Worm (Caenorhabditis elegans) whole organism, young adult: ENCODE data around the gene cyn-16.
A peak's percentile ranks its signal among the peaks of the same experiment; 100 is the strongest.

Source experiments
- B0261.1 ChIP-seq: sonication (generic microtip); optimal IDR thresholded peaks from 2 replicates; lab custom pipeline; 2016; ENCODE audit warnings: mild to moderate bottlenecking, missing genetic modification characterization, moderate library complexity, missing compliant biosample characterization
- C06A6.2 ChIP-seq: fragments of 200-800 bp; sonication (Bioruptor generic); conservative IDR thresholded peaks from 2 replicates; pipeline ENCODE4 v1.3.6; 2022; ENCODE audit warnings: missing genetic modification characterization, missing compliant biosample characterization
- D2030.7 ChIP-seq: fragments of 200-800 bp; sonication (Bioruptor generic); IDR thresholded peaks from 2 replicates; pipeline ENCODE4 v1.3.6; 2022; ENCODE audit warnings: missing genetic modification reagents, missing genetic modification characterization, missing compliant biosample characterization
- F10E7.11 ChIP-seq: sonication (generic microtip); optimal IDR thresholded peaks from 2 replicates; lab custom pipeline; 2017; ENCODE audit warnings: mild to moderate bottlenecking, missing genetic modification characterization, moderate library complexity, missing compliant biosample characterization
- F33H1.4 ChIP-seq: fragments of 200-800 bp; sonication (Bioruptor generic); IDR thresholded peaks from 2 replicates; pipeline ENCODE4 v1.3.6; 2022; ENCODE audit warnings: missing genetic modification reagents, missing genetic modification characterization, missing compliant biosample characterization
- K12H6.12 ChIP-seq: fragments of 200-800 bp; sonication (Bioruptor generic); optimal IDR thresholded peaks from 2 replicates; lab custom pipeline; 2018; ENCODE audit warnings: mild to moderate bottlenecking, missing genetic modification characterization, missing compliant biosample characterization
- ZK185.1 ChIP-seq: sonication (generic microtip); optimal IDR thresholded peaks from 2 replicates; lab custom pipeline; 2016; ENCODE audit warnings: mild to moderate bottlenecking, missing genetic modification characterization, missing compliant biosample characterization; ENCODE audit not compliant: poor library complexity, severe bottlenecking
- ama-1 ChIP-seq, 3 experiments: fragments of 150-350 bp in 1 of 3; sonication (generic microtip) in 2 of 3; optimal IDR thresholded peaks; 2 replicates each; lab custom pipeline; 2014 to 2018; ENCODE audit warnings: missing biosample characterization in 2 of 3, missing genetic modification characterization in 2 of 3, missing genetic modification reagents in 2 of 3
- aptf-2 ChIP-seq: fragments of 200-800 bp; sonication (Bioruptor generic); conservative IDR thresholded peaks from 2 replicates; pipeline ENCODE4 v1.3.6; 2022; ENCODE audit warnings: missing genetic modification reagents, missing genetic modification characterization, missing compliant biosample characterization
- atf-7 ChIP-seq: sonication (generic microtip); optimal IDR thresholded peaks from 2 replicates; lab custom pipeline; 2017; ENCODE audit warnings: mild to moderate bottlenecking, missing genetic modification characterization, missing compliant biosample characterization
- ccch-3 ChIP-seq: fragments of 200-800 bp; sonication (Bioruptor generic); optimal IDR thresholded peaks from 2 replicates; lab custom pipeline; 2018; ENCODE audit warnings: mild to moderate bottlenecking, missing genetic modification characterization, missing compliant biosample characterization
- cebp-2 ChIP-seq: fragments of 200-800 bp; sonication (Bioruptor generic); IDR thresholded peaks from 2 replicates; pipeline ENCODE4 v1.3.6; 2022; ENCODE audit warnings: missing genetic modification characterization, missing compliant biosample characterization
- ceh-100 ChIP-seq: fragments of 200-800 bp; sonication (Bioruptor generic); IDR thresholded peaks from 2 replicates; pipeline ENCODE4 v1.3.6; 2022; ENCODE audit warnings: missing genetic modification reagents, missing genetic modification characterization, missing compliant biosample characterization
- ceh-27 ChIP-seq: fragments of 200-800 bp; sonication (Bioruptor generic); optimal IDR thresholded peaks from 2 replicates; lab custom pipeline; 2018; ENCODE audit warnings: mild to moderate bottlenecking, missing genetic modification characterization, moderate library complexity, missing compliant biosample characterization
- die-1 ChIP-seq: sonication (generic microtip); optimal IDR thresholded peaks from 2 replicates; lab custom pipeline; 2016; ENCODE audit warnings: missing genotype, mild to moderate bottlenecking, missing genetic modification characterization, missing compliant biosample characterization
- dox-1 ChIP-seq: fragments of 200-800 bp; sonication (Bioruptor generic); IDR thresholded peaks from 2 replicates; pipeline ENCODE4 v1.3.6; 2022; ENCODE audit warnings: missing genetic modification reagents, missing genetic modification characterization, missing compliant biosample characterization
- egl-18 ChIP-seq: fragments of 200-800 bp; sonication (Bioruptor generic); IDR thresholded peaks from 2 replicates; pipeline ENCODE4 v1.3.6; 2022; ENCODE audit warnings: missing genetic modification reagents, missing genetic modification characterization, missing compliant biosample characterization
- ets-4 ChIP-seq: fragments of 200-800 bp; sonication (Bioruptor generic); optimal IDR thresholded peaks from 2 replicates; lab custom pipeline; 2018; ENCODE audit warnings: mild to moderate bottlenecking, missing genetic modification characterization, missing compliant biosample characterization
- gei-17 ChIP-seq: fragments of 200-800 bp; sonication (Bioruptor generic); optimal IDR thresholded peaks from 2 replicates; lab custom pipeline; 2018; ENCODE audit warnings: mild to moderate bottlenecking, missing genetic modification characterization, missing compliant biosample characterization
- him-1 ChIP-seq: sonication (generic microtip); optimal IDR thresholded peaks from 2 replicates; lab custom pipeline; 2016; ENCODE audit warnings: missing genotype, missing genetic modification reagents, missing genetic modification characterization, missing compliant biosample characterization
- hlh-12 ChIP-seq: sonication (generic microtip); optimal IDR thresholded peaks from 2 replicates; lab custom pipeline; 2016; ENCODE audit warnings: missing genetic modification characterization, missing compliant biosample characterization
- hlh-26 ChIP-seq: fragments of 200-800 bp; sonication (Bioruptor generic); conservative IDR thresholded peaks from 2 replicates; pipeline ENCODE4 v1.3.6; 2022; ENCODE audit warnings: missing genetic modification reagents, missing genetic modification characterization, missing compliant biosample characterization
- hmg-20 ChIP-seq: fragments of 200-800 bp; sonication (Bioruptor generic); IDR thresholded peaks from 2 replicates; pipeline ENCODE4 v1.3.6; 2022; ENCODE audit warnings: missing genetic modification reagents, missing genetic modification characterization, missing compliant biosample characterization
- lag-1 ChIP-seq: fragments of 200-800 bp; sonication (Bioruptor generic); IDR thresholded peaks from 2 replicates; pipeline ENCODE4 v1.3.6; 2022; ENCODE audit warnings: missing genetic modification reagents, missing genetic modification characterization, missing compliant biosample characterization
- let-526 ChIP-seq: fragments of 200-800 bp; sonication (Bioruptor generic); IDR thresholded peaks from 2 replicates; pipeline ENCODE4 v1.3.6; 2022; ENCODE audit warnings: missing genetic modification reagents, missing genetic modification characterization, missing compliant biosample characterization
- lin-40 ChIP-seq: sonication (generic microtip); optimal IDR thresholded peaks from 2 replicates; lab custom pipeline; 2016; ENCODE audit warnings: missing genetic modification characterization, mild to moderate bottlenecking, missing compliant biosample characterization, missing genotype, missing genetic modification reagents
- lir-1 ChIP-seq: fragments of 200-800 bp; sonication (Bioruptor generic); conservative IDR thresholded peaks from 2 replicates; pipeline ENCODE4 v1.3.6; 2022; ENCODE audit warnings: missing genetic modification reagents, missing genetic modification characterization, missing compliant biosample characterization
- madf-10 ChIP-seq: sonication (generic microtip); optimal IDR thresholded peaks from 2 replicates; lab custom pipeline; 2016; ENCODE audit warnings: mild to moderate bottlenecking, missing genetic modification characterization, missing compliant biosample characterization
- madf-3 ChIP-seq: fragments of 200-800 bp; sonication (Bioruptor generic); IDR thresholded peaks from 2 replicates; pipeline ENCODE4 v1.3.6; 2022; ENCODE audit warnings: missing genetic modification reagents, missing genetic modification characterization, missing compliant biosample characterization
- madf-8 ChIP-seq: fragments of 200-800 bp; sonication (Bioruptor generic); conservative IDR thresholded peaks from 2 replicates; pipeline ENCODE4 v1.3.6; 2022; ENCODE audit warnings: missing genetic modification reagents, missing genetic modification characterization, missing compliant biosample characterization
- nfyb-1 ChIP-seq: fragments of 200-800 bp; sonication (Bioruptor generic); IDR thresholded peaks from 2 replicates; pipeline ENCODE4 v1.3.6; 2022; ENCODE audit warnings: missing genetic modification reagents, missing genetic modification characterization, missing compliant biosample characterization
- nhr-80 ChIP-seq: sonication (generic microtip); optimal IDR thresholded peaks from 2 replicates; lab custom pipeline; 2016; ENCODE audit warnings: missing genetic modification characterization, missing compliant biosample characterization
- pbrm-1 ChIP-seq: fragments of 200-800 bp; sonication (Bioruptor generic); IDR thresholded peaks from 2 replicates; pipeline ENCODE4 v1.3.6; 2022; ENCODE audit warnings: missing genetic modification reagents, missing genetic modification characterization, missing compliant biosample characterization
- rcor-1 ChIP-seq: fragments of 200-800 bp; sonication (Bioruptor generic); IDR thresholded peaks from 2 replicates; pipeline ENCODE4 v1.3.6; 2022; ENCODE audit warnings: missing genetic modification reagents, missing genetic modification characterization, missing compliant biosample characterization
- rpc-1 ChIP-seq, 2 experiments: fragments of 150-350 bp in 1 of 2; sonication (generic microtip) in 1 of 2; optimal IDR thresholded peaks; 2 replicates each; lab custom pipeline; 2014 to 2018; ENCODE audit warnings: missing biosample characterization in 1 of 2, missing genetic modification characterization in 1 of 2, missing genetic modification reagents in 1 of 2, missing genotype in 1 of 2
- sdz-38 ChIP-seq: sonication (generic microtip); optimal IDR thresholded peaks from 2 replicates; lab custom pipeline; 2016; ENCODE audit warnings: missing genotype, missing genetic modification characterization, missing compliant biosample characterization
- snpc-1.1 ChIP-seq: sonication (generic microtip); optimal IDR thresholded peaks from 2 replicates; lab custom pipeline; 2017; ENCODE audit warnings: missing genetic modification characterization, mild to moderate bottlenecking, missing compliant biosample characterization, antibody characterized with exemption, moderate library complexity, missing genotype, missing genetic modification reagents; ENCODE audit not compliant: insufficient read depth
- snpc-1.3 ChIP-seq: sonication (generic microtip); optimal IDR thresholded peaks from 2 replicates; lab custom pipeline; 2017; ENCODE audit warnings: missing genetic modification characterization, mild to moderate bottlenecking, missing compliant biosample characterization, antibody characterized with exemption, moderate library complexity, missing genotype, missing genetic modification reagents; ENCODE audit not compliant: insufficient read depth
- snpc-4 ChIP-seq, 5 experiments: fragments of 150-350 bp in 1 of 5; sonication (generic microtip) in 4 of 5; optimal IDR thresholded peaks; 2 replicates each; lab custom pipeline; 2014 to 2018; ENCODE audit warnings: missing genetic modification characterization in 5 of 5, missing biosample characterization in 3 of 5, antibody characterized with exemption in 2 of 5, mild to moderate bottlenecking in 2 of 5, missing compliant biosample characterization in 2 of 5, missing genotype in 2 of 5, moderate library complexity in 2 of 5, missing genetic modification reagents in 1 of 5
- tbp1 ChIP-seq: fragments of 200-800 bp; sonication (Bioruptor generic); optimal IDR thresholded peaks from 2 replicates; lab custom pipeline; 2018; ENCODE audit warnings: mild to moderate bottlenecking, missing genetic modification characterization, missing compliant biosample characterization
- tbx-9 ChIP-seq: sonication (generic microtip); optimal IDR thresholded peaks from 2 replicates; lab custom pipeline; 2016; ENCODE audit warnings: borderline replicate concordance, missing genetic modification characterization, inconsistent platforms, missing compliant biosample characterization
- tlf-1 ChIP-seq: fragments of 200-800 bp; sonication (Bioruptor generic); optimal IDR thresholded peaks from 2 replicates; lab custom pipeline; 2018; ENCODE audit warnings: mild to moderate bottlenecking, missing genetic modification characterization, missing compliant biosample characterization
- unc-130 ChIP-seq: sonication (generic microtip); optimal IDR thresholded peaks from 2 replicates; lab custom pipeline; 2016; ENCODE audit warnings: missing genetic modification reagents, missing genetic modification characterization, missing compliant biosample characterization
- xnd-1 ChIP-seq: sonication (generic microtip); optimal IDR thresholded peaks from 2 replicates; lab custom pipeline; 2016; ENCODE audit warnings: missing genotype, missing genetic modification reagents, missing genetic modification characterization, missing compliant biosample characterization
- zfh-2 ChIP-seq: fragments of 200-800 bp; sonication (Bioruptor generic); conservative IDR thresholded peaks from 2 replicates; pipeline ENCODE4 v1.3.6; 2022; ENCODE audit warnings: missing genetic modification reagents, missing genetic modification characterization, missing compliant biosample characterization

The cyn-16 gene

ce11 chrII:11988724-11989123 lies 47.8 kb downstream of the cyn-16 start, which contains the start of gene Y17G7B.3:
TSS of gene Y17G7B.3 (plus strand) at chrII:11989024.
- no peak for TF ChIP-seq D2030.7
- TF ChIP-seq ceh-100 (GFP tag; lab: Robert Waterston, UW): no peak
- no peak for TF ChIP-seq sdz-38 (tag; lab: Kevin White, UChicago)
- no peak for TF ChIP-seq egl-18
- no peak for TF ChIP-seq B0261.1 (tag; lab: Kevin White, UChicago)
- no peak for TF ChIP-seq tlf-1 (GFP tag; lab: Kevin White, UChicago)
- TF ChIP-seq ets-4 (GFP tag; lab: Kevin White, UChicago): no peak
- TF ChIP-seq ZK185.1 (tag; lab: Kevin White, UChicago): no peak
- TF ChIP-seq cebp-2 (GFP tag; lab: Robert Waterston, UW): no peak
- TF ChIP-seq C06A6.2 (GFP tag; lab: Robert Waterston, UW): no peak
- no peak for TF ChIP-seq pbrm-1 (GFP tag; lab: Robert Waterston, UW)
- no peak for TF ChIP-seq zfh-2
- no peak for TF ChIP-seq die-1 (tag; lab: Kevin White, UChicago)
- no peak for TF ChIP-seq snpc-1.1 (tag; lab: Kevin White, UChicago)
- TF ChIP-seq madf-10 (tag; lab: Kevin White, UChicago): no peak
- TF ChIP-seq madf-8 (GFP tag; lab: Robert Waterston, UW): no peak
- TF ChIP-seq tbx-9 (tag; lab: Kevin White, UChicago): no peak
- no peak for TF ChIP-seq lir-1 (GFP tag; lab: Robert Waterston, UW)

DNA sequence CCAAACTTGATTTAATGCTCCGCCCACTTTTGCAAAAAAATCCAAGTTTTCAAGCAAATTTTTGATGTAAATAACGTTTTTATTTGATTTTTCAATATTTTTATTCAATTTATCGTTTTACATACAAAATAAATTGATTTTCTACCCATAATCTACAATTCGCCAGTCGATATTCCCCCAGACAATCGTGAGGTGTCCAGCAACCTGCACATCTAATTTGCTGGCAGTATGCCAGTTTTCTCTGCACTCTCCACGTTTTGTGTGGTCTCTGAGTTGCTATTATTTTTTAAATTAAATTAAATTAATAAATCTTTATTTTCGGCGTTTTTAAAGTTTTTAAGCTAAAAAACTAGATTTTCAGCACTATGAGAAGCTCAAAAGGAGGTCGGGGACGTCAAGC lies 56.4 kb downstream of the cyn-16 start:
- TF ChIP-seq C06A6.2 (GFP tag; lab: Robert Waterston, UW) (no peak), lir-1 (GFP tag; lab: Robert Waterston, UW) (peak; percentile 88), D2030.7 (peak; percentile 96), ama-1 (optimal IDR thresholded peaks at IDR 0.05; lab: Kevin White, UChicago) (no peak), ama-1 (GFP tag; optimal IDR thresholded peaks at IDR 0.05; lab: Kevin White, UChicago) (no peak), rcor-1 (no peak), K12H6.12 (peak; percentile 82), xnd-1 (tag; lab: Kevin White, UChicago) (peak; percentile 4), madf-3 (peak; percentile 99), unc-130 (GFP tag; lab: Kevin White, UChicago) (peak; percentile 44), ceh-27 (GFP tag; lab: Kevin White, UChicago) (no peak), him-1 (tag; lab: Kevin White, UChicago) (no peak), F10E7.11 (tag; lab: Kevin White, UChicago) (no peak), lin-40 (tag; lab: Kevin White, UChicago) (peak; percentile 92), hlh-12 (no peak), F33H1.4 (peak; percentile 93), madf-8 (GFP tag; lab: Robert Waterston, UW) (peak; percentile 80), lag-1 (no peak), nfyb-1 (peak; percentile 84; the same call in 1 of the 2 replicates), dox-1 (GFP tag; lab: Robert Waterston, UW) (no peak), nhr-80 (tag; lab: Kevin White, UChicago) (peak; percentile 28), B0261.1 (tag; lab: Kevin White, UChicago) (no peak), atf-7 (no peak), gei-17 (no peak), aptf-2 (GFP tag; lab: Robert Waterston, UW) (no peak), let-526 (no peak), snpc-1.3 (tag; lab: Kevin White, UChicago) (peak; percentile 87), die-1 (tag; lab: Kevin White, UChicago) (no peak), tbp1 (GFP tag; lab: Kevin White, UChicago) (peak; percentile 76), rpc-1 (optimal IDR thresholded peaks at IDR 0.05; lab: Kevin White, UChicago) (no peak), rpc-1 (tag; optimal IDR thresholded peaks at IDR 0.05; lab: Kevin White, UChicago) (no peak), hlh-26 (GFP tag; lab: Robert Waterston, UW) (no peak), hmg-20 (no peak), ccch-3 (GFP tag; lab: Kevin White, UChicago) (peak; percentile 65), snpc-4 (GFP tag; optimal IDR thresholded peaks at IDR 0.05; lab: Kevin White, UChicago) (peak; percentile 23), snpc-4 (tag; optimal IDR thresholded peaks at IDR 0.05; lab: Kevin White, UChicago) (peak in 3 of 4 experiments; percentile 66 to 79 (median 66)), ets-4 (GFP tag; lab: Kevin White, UChicago) (no peak)
